Worm (Caenorhabditis elegans) whole organism, late embryonic: ENCODE data around the gene ZC196.3.

ENCODE experiments used
- C08G9.2 ChIP-seq: sonication (generic microtip); optimal IDR thresholded peaks from 2 replicates; lab custom pipeline; 2016; ENCODE audit warnings: mild to moderate bottlenecking, missing genetic modification characterization, moderate library complexity, missing compliant biosample characterization
- C38D4.7 ChIP-seq: fragments of 200-800 bp; sonication (Bioruptor generic); optimal IDR thresholded peaks from 2 replicates; lab custom pipeline; 2018; ENCODE audit warnings: mild to moderate bottlenecking, missing genetic modification characterization, moderate library complexity, missing compliant biosample characterization
- K02D7.2 ChIP-seq: sonication (generic microtip); optimal IDR thresholded peaks from 2 replicates; lab custom pipeline; 2017; ENCODE audit warnings: mild to moderate bottlenecking, missing genetic modification characterization, missing compliant biosample characterization
- K09A11.1 ChIP-seq: sonication (generic microtip); optimal IDR thresholded peaks from 2 replicates; lab custom pipeline; 2017; ENCODE audit warnings: antibody characterized with exemption, mild to moderate bottlenecking, missing genetic modification characterization, missing compliant biosample characterization; ENCODE audit not compliant: insufficient read depth
- T23F11.4 ChIP-seq: fragments of 200-800 bp; sonication (Bioruptor generic); optimal IDR thresholded peaks from 2 replicates; lab custom pipeline; 2018; ENCODE audit warnings: mild to moderate bottlenecking, missing genetic modification characterization, missing compliant biosample characterization
- Y22D7AL.16 ChIP-seq: sonication (generic microtip); optimal IDR thresholded peaks from 2 replicates; lab custom pipeline; 2016; ENCODE audit warnings: missing genetic modification characterization, missing compliant biosample characterization
- ahr-1 ChIP-seq: sonication (generic microtip); optimal IDR thresholded peaks from 2 replicates; lab custom pipeline; 2016; ENCODE audit warnings: missing genetic modification characterization, missing compliant biosample characterization
- ama-1 ChIP-seq: fragments of 150-350 bp; optimal IDR thresholded peaks from 2 replicates; lab custom pipeline; 2014
- ceh-14 ChIP-seq: sonication (generic microtip); optimal IDR thresholded peaks from 2 replicates; lab custom pipeline; 2016; ENCODE audit warnings: missing genotype, missing genetic modification characterization, missing compliant biosample characterization
- ceh-18 ChIP-seq: sonication (generic microtip); optimal IDR thresholded peaks from 2 replicates; lab custom pipeline; 2016; ENCODE audit warnings: missing genetic modification characterization, missing compliant biosample characterization
- ceh-19 ChIP-seq: fragments of 200-800 bp; sonication (Bioruptor generic); optimal IDR thresholded peaks from 2 replicates; lab custom pipeline; 2018; ENCODE audit warnings: mild to moderate bottlenecking, missing genetic modification characterization, missing compliant biosample characterization
- ceh-24 ChIP-seq: sonication (generic microtip); optimal IDR thresholded peaks from 2 replicates; lab custom pipeline; 2016; ENCODE audit warnings: mild to moderate bottlenecking, missing genetic modification characterization, missing compliant biosample characterization
- ceh-34 ChIP-seq: sonication (generic microtip); optimal IDR thresholded peaks from 2 replicates; lab custom pipeline; 2016; ENCODE audit warnings: mild to moderate bottlenecking, missing genetic modification characterization, missing compliant biosample characterization
- ceh-45 ChIP-seq: fragments of 200-800 bp; sonication (Bioruptor generic); IDR thresholded peaks from 2 replicates; pipeline ENCODE4 v1.3.6; 2022; ENCODE audit warnings: missing genetic modification reagents, missing genetic modification characterization, missing compliant biosample characterization
- ceh-48 ChIP-seq: sonication (generic microtip); optimal IDR thresholded peaks from 2 replicates; lab custom pipeline; 2016; ENCODE audit warnings: missing genetic modification characterization, inconsistent platforms, missing compliant biosample characterization
- che-1 ChIP-seq: sonication (generic microtip); optimal IDR thresholded peaks from 2 replicates; lab custom pipeline; 2016; ENCODE audit warnings: mild to moderate bottlenecking, missing genetic modification characterization, missing compliant biosample characterization
- dmd-4 ChIP-seq: sonication (generic microtip); optimal IDR thresholded peaks from 2 replicates; lab custom pipeline; 2016; ENCODE audit warnings: borderline replicate concordance, missing genetic modification characterization, missing compliant biosample characterization
- dve-1 ChIP-seq: sonication (generic microtip); optimal IDR thresholded peaks from 2 replicates; lab custom pipeline; 2017; ENCODE audit warnings: antibody characterized with exemption, mild to moderate bottlenecking, missing genetic modification characterization, missing compliant biosample characterization
- elt-4 ChIP-seq: sonication (generic microtip); optimal IDR thresholded peaks from 2 replicates; lab custom pipeline; 2016; ENCODE audit warnings: missing genetic modification characterization, missing compliant biosample characterization
- ets-4 ChIP-seq: sonication (generic microtip); optimal IDR thresholded peaks from 2 replicates; lab custom pipeline; 2016; ENCODE audit warnings: missing genetic modification characterization, missing compliant biosample characterization
- fax-1 ChIP-seq: sonication (generic microtip); optimal IDR thresholded peaks from 2 replicates; lab custom pipeline; 2016; ENCODE audit warnings: missing genotype, missing genetic modification characterization, missing compliant biosample characterization
- hlh-15 ChIP-seq: sonication (generic microtip); optimal IDR thresholded peaks from 2 replicates; lab custom pipeline; 2016; ENCODE audit warnings: missing genetic modification characterization, missing compliant biosample characterization
- hlh-30 ChIP-seq: sonication (generic microtip); optimal IDR thresholded peaks from 2 replicates; lab custom pipeline; 2017; ENCODE audit warnings: antibody characterized with exemption, missing genetic modification characterization, missing compliant biosample characterization; ENCODE audit not compliant: insufficient read depth
- hlh-6 ChIP-seq: sonication (generic microtip); optimal IDR thresholded peaks from 2 replicates; lab custom pipeline; 2016; ENCODE audit warnings: missing genotype, missing genetic modification characterization, missing compliant biosample characterization
- hlh-8 ChIP-seq: sonication (generic microtip); optimal IDR thresholded peaks from 2 replicates; lab custom pipeline; 2016; ENCODE audit warnings: missing genotype, missing genetic modification characterization, missing compliant biosample characterization
- lin-11 ChIP-seq: fragments of 200-800 bp; sonication (Bioruptor generic); optimal IDR thresholded peaks from 2 replicates; lab custom pipeline; 2018; ENCODE audit warnings: mild to moderate bottlenecking, missing genetic modification characterization, missing compliant biosample characterization
- madf-2 ChIP-seq: sonication (generic microtip); optimal IDR thresholded peaks from 2 replicates; lab custom pipeline; 2017; ENCODE audit warnings: missing genetic modification characterization, missing compliant biosample characterization
- odd-2 ChIP-seq: sonication (generic microtip); optimal IDR thresholded peaks from 2 replicates; lab custom pipeline; 2017; ENCODE audit warnings: antibody characterized with exemption, mild to moderate bottlenecking, missing genetic modification characterization, missing compliant biosample characterization
- pag-3 ChIP-seq: sonication (generic microtip); optimal IDR thresholded peaks from 2 replicates; lab custom pipeline; 2016; ENCODE audit warnings: missing compliant biosample characterization, missing genetic modification characterization, borderline replicate concordance
- pat-9 ChIP-seq: fragments of 200-800 bp; sonication (Bioruptor generic); optimal IDR thresholded peaks from 2 replicates; lab custom pipeline; 2018; ENCODE audit warnings: mild to moderate bottlenecking, missing genetic modification characterization, moderate library complexity, missing compliant biosample characterization
- pqm-1 ChIP-seq: sonication (generic microtip); optimal IDR thresholded peaks from 2 replicates; lab custom pipeline; 2016; ENCODE audit warnings: missing genetic modification characterization, missing compliant biosample characterization
- ref-2 ChIP-seq: sonication (generic microtip); optimal IDR thresholded peaks from 2 replicates; lab custom pipeline; 2016; ENCODE audit warnings: missing genetic modification characterization, missing compliant biosample characterization
- rnt-1 ChIP-seq: sonication (generic microtip); optimal IDR thresholded peaks from 2 replicates; lab custom pipeline; 2016; ENCODE audit warnings: missing genetic modification characterization, missing compliant biosample characterization
- sox-4 ChIP-seq: sonication (generic microtip); optimal IDR thresholded peaks from 2 replicates; lab custom pipeline; 2017; ENCODE audit warnings: mild to moderate bottlenecking, missing genetic modification characterization, inconsistent platforms, missing compliant biosample characterization
- tbx-2 ChIP-seq: sonication (generic microtip); optimal IDR thresholded peaks from 2 replicates; lab custom pipeline; 2016; ENCODE audit warnings: missing genetic modification characterization, missing compliant biosample characterization
- tbx-7 ChIP-seq: sonication (generic microtip); optimal IDR thresholded peaks from 2 replicates; lab custom pipeline; 2016; ENCODE audit warnings: missing genotype, missing genetic modification characterization, missing compliant biosample characterization
- unc-3 ChIP-seq, 2 experiments: fragments of 200-800 bp in 1 of 2; sonication (Bioruptor generic) in 1 of 2; sonication (generic microtip) in 1 of 2; conservative IDR thresholded peaks in 1 of 2; optimal IDR thresholded peaks in 1 of 2; 2 replicates each; pipeline versions ENCODE4 v1.3.6 to Lab custom; 2016 to 2022; ENCODE audit warnings: missing compliant biosample characterization in 2 of 2, missing genetic modification characterization in 2 of 2, missing genetic modification reagents in 1 of 2
- ztf-16 ChIP-seq: sonication (generic microtip); optimal IDR thresholded peaks from 2 replicates; lab custom pipeline; 2017; ENCODE audit warnings: missing genetic modification characterization, missing compliant biosample characterization

The ZC196.3 gene

ce11 chrV:8753395-8753794, 16.9 kb downstream of the ZC196.3 start, which contains the start of gene B0507.5:
Gene B0507.5 (plus strand): TSS chrV:8753695.
- TF ChIP-seq ceh-34 (no peak), ceh-48 (tag; lab: Kevin White, UChicago) (no peak), hlh-8 (tag; lab: Kevin White, UChicago) (no peak), dmd-4 (tag; lab: Kevin White, UChicago) (no peak), hlh-15 (tag; lab: Kevin White, UChicago) (no peak), sox-4 (tag; lab: Kevin White, UChicago) (no peak), hlh-6 (tag; lab: Kevin White, UChicago) (no peak), ceh-19 (GFP tag; lab: Kevin White, UChicago) (no peak), hlh-30 (no peak), C38D4.7 (GFP tag; lab: Kevin White, UChicago) (no peak), ref-2 (no peak), pat-9 (tag; lab: Kevin White, UChicago) (no peak), unc-3 (GFP tag; conservative IDR thresholded peaks at IDR 0.05; lab: Robert Waterston, UW) (no peak), unc-3 (tag; optimal IDR thresholded peaks at IDR 0.05; lab: Kevin White, UChicago) (no peak), tbx-2 (no peak), C08G9.2 (no peak), madf-2 (tag; lab: Kevin White, UChicago) (no peak), Y22D7AL.16 (tag; lab: Kevin White, UChicago) (no peak), pag-3 (no peak)

- no peak for TF ChIP-seq ceh-48 (tag; lab: Kevin White, UChicago)
- no peak for TF ChIP-seq odd-2 (tag; lab: Kevin White, UChicago)
- TF ChIP-seq ceh-14 = no peak
- TF ChIP-seq dve-1 (tag; lab: Kevin White, UChicago) = no peak
- no peak for TF ChIP-seq hlh-8 (tag; lab: Kevin White, UChicago)
- TF ChIP-seq ztf-16 = no peak
- TF ChIP-seq K09A11.1 = no peak
- TF ChIP-seq, all 69 proteins: peak for 0
These were observed 18.2 kb downstream of the ZC196.3 start, which contains the start of gene B0507.4 for ce11 chrV:8754670-8755069. Gene B0507.4 (plus strand): TSS chrV:8754970.

- TF ChIP-seq T23F11.4 = no peak
- no peak for TF ChIP-seq hlh-30
- TF ChIP-seq ama-1 (lab: Kevin White, UChicago) = no peak
- TF ChIP-seq ceh-24 (tag; lab: Kevin White, UChicago) = no peak
- TF ChIP-seq Y22D7AL.16 (tag; lab: Kevin White, UChicago) = no peak
- TF ChIP-seq lin-11 (tag; lab: Kevin White, UChicago) = no peak
- no peak for TF ChIP-seq ztf-16
- no peak for TF ChIP-seq C38D4.7 (GFP tag; lab: Kevin White, UChicago)
- TF ChIP-seq hlh-15 (tag; lab: Kevin White, UChicago) = no peak
- no peak for TF ChIP-seq ref-2
- no peak for TF ChIP-seq che-1 (tag; lab: Kevin White, UChicago)
- TF ChIP-seq elt-4 = no peak
- no peak for TF ChIP-seq rnt-1 (tag; lab: Kevin White, UChicago)
- TF ChIP-seq ceh-18 (tag; lab: Kevin White, UChicago) = no peak
- no peak for TF ChIP-seq ahr-1 (tag; lab: Kevin White, UChicago)
- TF ChIP-seq ceh-19 (GFP tag; lab: Kevin White, UChicago) = no peak
These were observed 22.1 kb downstream of the ZC196.3 start, which contains the start of gene B0507.7 for ce11 chrV:8758618-8759017. Gene B0507.7 (minus strand): TSS chrV:8758718.

- TF ChIP-seq tbx-7 (no peak), ets-4 (tag; lab: Kevin White, UChicago) (no peak), fax-1 (tag; lab: Kevin White, UChicago) (no peak), pat-9 (tag; lab: Kevin White, UChicago) (no peak), ceh-19 (GFP tag; lab: Kevin White, UChicago) (no peak), pqm-1 (tag; lab: Kevin White, UChicago) (no peak), ceh-24 (tag; lab: Kevin White, UChicago) (no peak), ceh-48 (tag; lab: Kevin White, UChicago) (no peak), K02D7.2 (no peak), ceh-45 (GFP tag; lab: Robert Waterston, UW) (no peak)
These were observed 23.9 kb downstream of the ZC196.3 start, which contains the start of gene ddn-1 for ce11 chrV:8760416-8760815. Gene ddn-1 (minus strand): TSS chrV:8760516.
